Worm (Caenorhabditis elegans) whole organism, late embryonic: ENCODE results near the gene T02D1.7.

ENCODE experiments used
- C38D4.7 ChIP-seq: fragments of 200-800 bp; sonication (Bioruptor generic); optimal IDR thresholded peaks from 2 replicates; lab custom pipeline; 2018; ENCODE audit warnings: mild to moderate bottlenecking, missing genetic modification characterization, moderate library complexity, missing compliant biosample characterization
- ahr-1 ChIP-seq: sonication (generic microtip); optimal IDR thresholded peaks from 2 replicates; lab custom pipeline; 2016; ENCODE audit warnings: missing genetic modification characterization, missing compliant biosample characterization
- che-1 ChIP-seq: sonication (generic microtip); optimal IDR thresholded peaks from 2 replicates; lab custom pipeline; 2016; ENCODE audit warnings: mild to moderate bottlenecking, missing genetic modification characterization, missing compliant biosample characterization
- dmd-4 ChIP-seq: sonication (generic microtip); optimal IDR thresholded peaks from 2 replicates; lab custom pipeline; 2016; ENCODE audit warnings: borderline replicate concordance, missing genetic modification characterization, missing compliant biosample characterization
- fkh-10 ChIP-seq: fragments of 150-350 bp; optimal IDR thresholded peaks from 2 replicates; lab custom pipeline; 2014; ENCODE audit warnings: missing biosample characterization, missing genetic modification reagents, missing genetic modification characterization
- odd-2 ChIP-seq: sonication (generic microtip); optimal IDR thresholded peaks from 2 replicates; lab custom pipeline; 2017; ENCODE audit warnings: antibody characterized with exemption, mild to moderate bottlenecking, missing genetic modification characterization, missing compliant biosample characterization
- tbx-2 ChIP-seq: sonication (generic microtip); optimal IDR thresholded peaks from 2 replicates; lab custom pipeline; 2016; ENCODE audit warnings: missing genetic modification characterization, missing compliant biosample characterization
- unc-3 ChIP-seq, 2 experiments: fragments of 200-800 bp in 1 of 2; sonication (Bioruptor generic) in 1 of 2; sonication (generic microtip) in 1 of 2; conservative IDR thresholded peaks in 1 of 2; optimal IDR thresholded peaks in 1 of 2; 2 replicates each; pipeline versions ENCODE4 v1.3.6 to Lab custom; 2016 to 2022; ENCODE audit warnings: missing compliant biosample characterization in 2 of 2, missing genetic modification characterization in 2 of 2, missing genetic modification reagents in 1 of 2
- unc-42 ChIP-seq: sonication (generic microtip); optimal IDR thresholded peaks from 2 replicates; lab custom pipeline; 2016; ENCODE audit warnings: missing genotype, missing genetic modification characterization, missing compliant biosample characterization

DNA sequence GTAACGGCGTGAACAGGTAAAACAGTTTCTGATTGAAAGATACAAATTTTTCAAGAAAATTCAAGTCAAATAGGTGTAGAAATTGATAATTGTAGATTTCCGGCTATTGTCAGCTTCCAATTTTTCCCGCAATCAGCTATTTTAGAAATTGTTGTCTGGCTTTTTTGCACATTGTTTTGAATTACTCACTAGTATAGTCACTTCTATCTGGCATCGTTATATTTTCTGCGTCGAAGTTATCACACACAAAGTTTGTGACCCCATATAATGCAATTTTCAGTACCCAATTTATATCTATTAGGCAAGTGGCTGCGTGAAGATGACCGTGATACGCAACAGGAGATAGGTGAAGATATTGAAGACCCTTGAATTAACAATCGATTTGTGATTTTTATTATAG is 28.3 kb upstream of the T02D1.7 start:
- TF ChIP-seq dmd-4 (tag; lab: Kevin White, UChicago), result no peak
- no peak for TF ChIP-seq ahr-1 (tag; lab: Kevin White, UChicago)
- no peak for TF ChIP-seq unc-3 (GFP tag; conservative IDR thresholded peaks at IDR 0.05; lab: Robert Waterston, UW)
- TF ChIP-seq unc-3 (tag; optimal IDR thresholded peaks at IDR 0.05; lab: Kevin White, UChicago), result no peak
- TF ChIP-seq fkh-10 (GFP tag; lab: Kevin White, UChicago), result no peak
- TF ChIP-seq odd-2 (tag; lab: Kevin White, UChicago), result no peak
- no peak for TF ChIP-seq C38D4.7
- no peak for TF ChIP-seq unc-42 (tag; lab: Kevin White, UChicago)
- TF ChIP-seq che-1 (tag; lab: Kevin White, UChicago), result no peak
- TF ChIP-seq tbx-2 (tag; lab: Kevin White, UChicago), result no peak
